Fruit fly (Drosophila melanogaster) whole organism, pupa: ENCODE results near the gene bves.

ENCODE experiments used
- CG12605 ChIP-seq: fragments of 200-800 bp; sonication (Bioruptor generic); IDR thresholded peaks from 2 replicates; pipeline ENCODE4 v1.3.6; 2022; ENCODE audit warnings: missing biosample characterization, missing genetic modification characterization
- CG14655 ChIP-seq: fragments of 200-800 bp; sonication (Bioruptor generic); optimal IDR thresholded peaks from 3 replicates; lab custom pipeline; 2017; ENCODE audit warnings: mild to moderate bottlenecking, missing biosample characterization, missing genetic modification reagents, missing genetic modification characterization
- CG8159 ChIP-seq: fragments of 200-800 bp; sonication (Bioruptor generic); optimal IDR thresholded peaks from 3 replicates; lab custom pipeline; 2018; ENCODE audit warnings: missing biosample characterization, mild to moderate bottlenecking, missing genetic modification characterization, moderate library complexity
- D1 ChIP-seq: fragments of 200-800 bp; sonication (Bioruptor generic); optimal IDR thresholded peaks from 2 replicates; lab custom pipeline; 2018; ENCODE audit warnings: missing biosample characterization, mild to moderate bottlenecking, missing genetic modification characterization, moderate library complexity
- EcR ChIP-seq: fragments of 200-800 bp; sonication (Bioruptor generic); optimal IDR thresholded peaks from 3 replicates; lab custom pipeline; 2019; ENCODE audit warnings: missing biosample characterization, missing genetic modification characterization, mild to moderate bottlenecking, moderate library complexity, missing genetic modification reagents
- Ets98B ChIP-seq: fragments of 200-800 bp; sonication (Bioruptor generic); IDR thresholded peaks from 2 replicates; pipeline ENCODE4 v1.3.6; 2022; ENCODE audit warnings: missing biosample characterization, missing genetic modification characterization
- Pif1A ChIP-seq: fragments of 200-800 bp; sonication (Bioruptor generic); optimal IDR thresholded peaks from 3 replicates; lab custom pipeline; 2016; ENCODE audit warnings: missing biosample characterization, missing genetic modification characterization
- Pif1B ChIP-seq: fragments of 200-800 bp; sonication (Bioruptor generic); optimal IDR thresholded peaks from 3 replicates; lab custom pipeline; 2016; ENCODE audit warnings: missing biosample characterization, missing genetic modification characterization
- Snoo ChIP-seq: fragments of 200-800 bp; sonication (Bioruptor generic); optimal IDR thresholded peaks from 3 replicates; lab custom pipeline; 2017; ENCODE audit warnings: missing biosample characterization, mild to moderate bottlenecking, missing genetic modification characterization, inconsistent platforms
- rn ChIP-seq: fragments of 200-800 bp; sonication (Bioruptor generic); IDR thresholded peaks from 2 replicates; pipeline ENCODE4 v1.3.6; 2022; ENCODE audit warnings: missing biosample characterization, missing genetic modification characterization

DNA sequence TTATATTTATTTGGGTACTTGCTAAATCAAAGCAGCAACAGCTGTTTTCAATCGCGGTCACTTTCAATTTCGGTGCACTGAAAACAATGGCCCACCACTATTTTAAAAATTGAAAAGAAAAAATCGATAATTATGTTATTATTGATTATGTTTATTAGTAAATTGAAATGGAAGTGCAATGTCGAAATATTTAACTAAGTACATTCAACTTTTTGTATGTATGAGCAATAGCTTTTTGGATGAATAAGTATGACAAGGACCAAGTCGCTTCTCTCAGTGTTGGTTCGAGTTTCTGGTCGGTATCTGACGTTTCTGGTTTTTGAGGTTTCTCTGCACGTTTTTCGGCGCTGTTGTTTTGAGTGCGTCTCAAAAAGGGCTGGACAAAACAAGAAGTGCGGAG is 70.4 kb downstream of the bves start:
- peak; percentile 70 for TF ChIP-seq Ets98B (GFP tag; lab: Robert Waterston, UW)
- peak; percentile 65 for TF ChIP-seq CG14655 (GFP tag; lab: Kevin White, UChicago)
- peak; percentile 79 for TF ChIP-seq Pif1A (GFP tag; lab: Kevin White, UChicago)
- peak; percentile 17; the same call in 1 of the 2 replicates for TF ChIP-seq CG12605 (GFP tag; lab: Robert Waterston, UW)
- TF ChIP-seq Pif1B (GFP tag; lab: Kevin White, UChicago), result peak; percentile 64
- peak; percentile 67 for TF ChIP-seq rn
- TF ChIP-seq Snoo (tag; lab: Kevin White, UChicago), result peak; percentile 85
- peak; percentile 78 for TF ChIP-seq CG8159 (tag; lab: Kevin White, UChicago)
- no peak for TF ChIP-seq EcR (GFP tag; lab: Kevin White, UChicago)
- TF ChIP-seq D1 (tag; lab: Kevin White, UChicago), result no peak
